Worm (Caenorhabditis elegans) whole organism, L2 larva: Measurements from ENCODE around the gene agt-2.

Experiments
- C34F6.9 ChIP-seq: fragments of 150-350 bp; optimal IDR thresholded peaks from 2 replicates; lab custom pipeline; 2014; ENCODE audit warnings: missing biosample characterization, missing genetic modification characterization
- F13H6.1 ChIP-seq: sonication (generic microtip); optimal IDR thresholded peaks from 2 replicates; lab custom pipeline; 2016; ENCODE audit warnings: missing genetic modification characterization, missing compliant biosample characterization
- Y55F3AM.14 ChIP-seq: fragments of 200-800 bp; sonication (Bioruptor generic); optimal IDR thresholded peaks from 2 replicates; lab custom pipeline; 2018; ENCODE audit warnings: mild to moderate bottlenecking, missing genetic modification characterization, missing compliant biosample characterization
- ZK546.5 ChIP-seq: sonication (generic microtip); optimal IDR thresholded peaks from 2 replicates; lab custom pipeline; 2017; ENCODE audit warnings: missing biosample characterization, missing genetic modification characterization
- alr-1 ChIP-seq: fragments of 150-350 bp; optimal IDR thresholded peaks from 2 replicates; lab custom pipeline; 2014; ENCODE audit warnings: missing biosample characterization, missing genetic modification characterization
- aly-2 ChIP-seq: fragments of 150-350 bp; optimal IDR thresholded peaks from 2 replicates; lab custom pipeline; 2014; ENCODE audit warnings: missing biosample characterization, missing genetic modification characterization
- ama-1 ChIP-seq: fragments of 150-350 bp; optimal IDR thresholded peaks from 2 replicates; lab custom pipeline; 2018; ENCODE audit warnings: inconsistent platforms
- blmp-1 ChIP-seq: sonication (generic microtip); optimal IDR thresholded peaks from 2 replicates; lab custom pipeline; 2017; ENCODE audit warnings: missing genetic modification characterization, mild to moderate bottlenecking, missing compliant biosample characterization, antibody characterized with exemption, moderate library complexity; ENCODE audit not compliant: insufficient read depth
- ceh-16 ChIP-seq: fragments of 150-350 bp; optimal IDR thresholded peaks from 2 replicates; lab custom pipeline; 2014; ENCODE audit warnings: missing biosample characterization, missing genetic modification characterization
- ceh-82 ChIP-seq: fragments of 150-350 bp; optimal IDR thresholded peaks from 2 replicates; lab custom pipeline; 2014; ENCODE audit warnings: missing biosample characterization, missing genetic modification characterization
- crh-2 ChIP-seq: sonication (generic microtip); optimal IDR thresholded peaks from 2 replicates; lab custom pipeline; 2017; ENCODE audit warnings: missing biosample characterization, missing genetic modification characterization
- dmd-4 ChIP-seq: sonication (generic microtip); optimal IDR thresholded peaks from 2 replicates; lab custom pipeline; 2017; ENCODE audit warnings: missing biosample characterization, missing genetic modification characterization
- egl-27 ChIP-seq: sonication (generic microtip); optimal IDR thresholded peaks from 3 replicates; lab custom pipeline; 2017; ENCODE audit warnings: missing biosample characterization, missing genetic modification reagents, missing genetic modification characterization
- elt-3 ChIP-seq: sonication (generic microtip); optimal IDR thresholded peaks from 2 replicates; lab custom pipeline; 2017; ENCODE audit warnings: missing biosample characterization, missing genetic modification characterization
- fos-1 ChIP-seq: fragments of 150-350 bp; optimal IDR thresholded peaks from 2 replicates; lab custom pipeline; 2014; ENCODE audit warnings: missing biosample characterization, missing genetic modification characterization
- gmeb-1 ChIP-seq: fragments of 150-350 bp; optimal IDR thresholded peaks from 2 replicates; lab custom pipeline; 2014; ENCODE audit warnings: missing biosample characterization, missing genetic modification characterization
- lin-11 ChIP-seq: fragments of 150-350 bp; sonication (generic microtip); optimal IDR thresholded peaks from 2 replicates; lab custom pipeline; 2014; ENCODE audit warnings: missing biosample characterization, missing genetic modification characterization, inconsistent platforms, mixed read lengths
- lin-13 ChIP-seq: fragments of 150-350 bp; optimal IDR thresholded peaks from 2 replicates; lab custom pipeline; 2014; ENCODE audit warnings: missing biosample characterization, missing genetic modification reagents, missing genetic modification characterization
- lsy-2 ChIP-seq, 2 experiments: fragments of 150-350 bp in 1 of 2; sonication (generic microtip) in 1 of 2; optimal IDR thresholded peaks; 2 replicates each; lab custom pipeline; 2014 to 2017; ENCODE audit warnings: missing biosample characterization in 2 of 2, missing genetic modification characterization in 2 of 2
- mab-5 ChIP-seq: fragments of 150-350 bp; optimal IDR thresholded peaks from 2 replicates; lab custom pipeline; 2014; ENCODE audit warnings: missing biosample characterization, missing genetic modification characterization
- mbf-1 ChIP-seq: sonication (generic microtip); optimal IDR thresholded peaks from 2 replicates; lab custom pipeline; 2017; ENCODE audit warnings: missing biosample characterization, missing genetic modification characterization
- mdl-1 ChIP-seq, 2 experiments: fragments of 150-350 bp in 1 of 2; sonication (generic microtip) in 1 of 2; optimal IDR thresholded peaks; 2 replicates each; lab custom pipeline; 2017; ENCODE audit warnings: missing biosample characterization in 2 of 2, missing genetic modification characterization in 2 of 2
- nhr-10 ChIP-seq: sonication (generic microtip); optimal IDR thresholded peaks from 2 replicates; lab custom pipeline; 2017; ENCODE audit warnings: missing biosample characterization, missing genetic modification characterization
- nhr-129 ChIP-seq: fragments of 150-350 bp; optimal IDR thresholded peaks from 2 replicates; lab custom pipeline; 2014; ENCODE audit warnings: missing biosample characterization, missing genetic modification characterization
- nhr-21 ChIP-seq: fragments of 150-350 bp; optimal IDR thresholded peaks from 2 replicates; lab custom pipeline; 2014; ENCODE audit warnings: missing biosample characterization, missing genetic modification characterization
- nhr-25 ChIP-seq: fragments of 150-350 bp; sonication (generic microtip); optimal IDR thresholded peaks from 3 replicates; lab custom pipeline; 2014; ENCODE audit warnings: missing biosample characterization, missing genetic modification characterization
- nhr-6 ChIP-seq: fragments of 150-350 bp; optimal IDR thresholded peaks from 2 replicates; lab custom pipeline; 2014; ENCODE audit warnings: missing biosample characterization, missing genetic modification characterization
- nhr-77 ChIP-seq: fragments of 150-350 bp; optimal IDR thresholded peaks from 2 replicates; lab custom pipeline; 2014; ENCODE audit warnings: missing biosample characterization, missing genetic modification characterization
- peb-1 ChIP-seq: fragments of 150-350 bp; optimal IDR thresholded peaks from 2 replicates; lab custom pipeline; 2014; ENCODE audit warnings: missing biosample characterization, missing genetic modification characterization
- sem-4 ChIP-seq: fragments of 150-350 bp; optimal IDR thresholded peaks from 2 replicates; lab custom pipeline; 2014; ENCODE audit warnings: missing biosample characterization, missing genetic modification reagents, missing genetic modification characterization
- sma-3 ChIP-seq: sonication (generic microtip); optimal IDR thresholded peaks from 2 replicates; lab custom pipeline; 2016; ENCODE audit warnings: missing genetic modification reagents, missing genetic modification characterization, missing compliant biosample characterization
- sma-9 ChIP-seq, 2 experiments: fragments of 150-350 bp in 1 of 2; sonication (generic microtip) in 1 of 2; optimal IDR thresholded peaks; 2 replicates each; lab custom pipeline; 2014 to 2016; ENCODE audit warnings: missing genetic modification characterization in 2 of 2, mild to moderate bottlenecking in 1 of 2, missing biosample characterization in 1 of 2, missing compliant biosample characterization in 1 of 2, missing genetic modification reagents in 1 of 2, moderate library complexity in 1 of 2
- snpc-4 ChIP-seq: fragments of 150-350 bp; optimal IDR thresholded peaks from 2 replicates; lab custom pipeline; 2014; ENCODE audit warnings: missing biosample characterization, missing genetic modification characterization
- unc-55 ChIP-seq: fragments of 150-350 bp; sonication (generic microtip); optimal IDR thresholded peaks from 3 replicates; lab custom pipeline; 2014; ENCODE audit warnings: missing biosample characterization, missing genetic modification reagents, missing genetic modification characterization
- unc-62 ChIP-seq: fragments of 150-350 bp; optimal IDR thresholded peaks from 2 replicates; lab custom pipeline; 2014; ENCODE audit warnings: missing biosample characterization, missing genetic modification reagents, missing genetic modification characterization
- zag-1 ChIP-seq: fragments of 150-350 bp; optimal IDR thresholded peaks from 2 replicates; lab custom pipeline; 2014; ENCODE audit warnings: missing biosample characterization, missing genetic modification characterization
- ztf-1 ChIP-seq: fragments of 200-800 bp; sonication (Bioruptor generic); conservative IDR thresholded peaks from 2 replicates; pipeline ENCODE4 v1.3.6; 2022; ENCODE audit warnings: missing genetic modification characterization, missing compliant biosample characterization
- ztf-11 ChIP-seq: sonication (generic microtip); optimal IDR thresholded peaks from 2 replicates; lab custom pipeline; 2017; ENCODE audit warnings: missing biosample characterization, missing genetic modification characterization
- ztf-4 ChIP-seq: fragments of 150-350 bp; optimal IDR thresholded peaks from 2 replicates; lab custom pipeline; 2014; ENCODE audit warnings: missing biosample characterization, missing genetic modification characterization

The agt-2 gene

ce11 chrII:5332345-5333124 is 41.1 kb downstream of the agt-2 start:
- TF ChIP-seq alr-1 (tag; lab: Kevin White, UChicago) (no peak), mdl-1 (tag; optimal IDR thresholded peaks at IDR 0.05; lab: Kevin White, UChicago) (no peak), ceh-16 (tag; lab: Kevin White, UChicago) (no peak), nhr-10 (tag; lab: Kevin White, UChicago) (no peak), F13H6.1 (tag; lab: Kevin White, UChicago) (no peak), ztf-4 (tag; lab: Kevin White, UChicago) (no peak), gmeb-1 (tag; lab: Kevin White, UChicago) (no peak), ztf-1 (GFP tag; lab: Robert Waterston, UW) (no peak), fos-1 (tag; lab: Kevin White, UChicago) (peak; percentile 37), nhr-129 (tag; lab: Kevin White, UChicago) (no peak), sem-4 (no peak), nhr-6 (no peak), nhr-21 (tag; lab: Kevin White, UChicago) (peak; percentile 15), sma-9 (GFP tag; optimal IDR thresholded peaks at IDR 0.05; lab: Kevin White, UChicago) (peak; percentile 53), sma-9 (tag; optimal IDR thresholded peaks at IDR 0.05; lab: Kevin White, UChicago) (no peak)

- no peak for TF ChIP-seq ztf-1 (GFP tag; lab: Robert Waterston, UW)
- peak; percentile 43 for TF ChIP-seq F13H6.1 (tag; lab: Kevin White, UChicago)
- no peak for TF ChIP-seq unc-62
- no peak for TF ChIP-seq sem-4
- TF ChIP-seq nhr-25 (tag; lab: Kevin White, UChicago), result no peak
- TF ChIP-seq lin-13 (GFP tag; lab: Kevin White, UChicago), result no peak
- TF ChIP-seq ama-1 (lab: Kevin White, UChicago), result peak; percentile 2
- no peak for TF ChIP-seq nhr-10 (tag; lab: Kevin White, UChicago)
- no peak for TF ChIP-seq nhr-21 (tag; lab: Kevin White, UChicago)
- TF ChIP-seq nhr-77 (tag; lab: Kevin White, UChicago), result no peak
- peak; percentile 13 for TF ChIP-seq sma-9 (GFP tag; optimal IDR thresholded peaks at IDR 0.05; lab: Kevin White, UChicago)
- TF ChIP-seq sma-9 (tag; optimal IDR thresholded peaks at IDR 0.05; lab: Kevin White, UChicago), result no peak
- no peak for TF ChIP-seq gmeb-1 (tag; lab: Kevin White, UChicago)
- no peak for TF ChIP-seq ceh-82 (tag; lab: Kevin White, UChicago)
- no peak for TF ChIP-seq dmd-4 (tag; lab: Kevin White, UChicago)
- TF ChIP-seq ztf-11, result no peak
- TF ChIP-seq peb-1 (tag; lab: Kevin White, UChicago), result no peak
- peak; percentile 11 for TF ChIP-seq nhr-129 (tag; lab: Kevin White, UChicago)
- no peak for TF ChIP-seq unc-55 (GFP tag; lab: Kevin White, UChicago)
- peak; percentile 5 for TF ChIP-seq sma-3 (GFP tag; lab: Kevin White, UChicago)
- no peak for TF ChIP-seq ceh-16 (tag; lab: Kevin White, UChicago)
- TF ChIP-seq lin-11, result no peak
- TF ChIP-seq fos-1 (tag; lab: Kevin White, UChicago), result peak; percentile 58
- TF ChIP-seq Y55F3AM.14 (GFP tag; lab: Kevin White, UChicago), result no peak
- TF ChIP-seq, all 48 proteins: peak for 6
Measured at ce11 chrII:5331677-5332303, 41.8 kb downstream of the agt-2 start.

DNA sequence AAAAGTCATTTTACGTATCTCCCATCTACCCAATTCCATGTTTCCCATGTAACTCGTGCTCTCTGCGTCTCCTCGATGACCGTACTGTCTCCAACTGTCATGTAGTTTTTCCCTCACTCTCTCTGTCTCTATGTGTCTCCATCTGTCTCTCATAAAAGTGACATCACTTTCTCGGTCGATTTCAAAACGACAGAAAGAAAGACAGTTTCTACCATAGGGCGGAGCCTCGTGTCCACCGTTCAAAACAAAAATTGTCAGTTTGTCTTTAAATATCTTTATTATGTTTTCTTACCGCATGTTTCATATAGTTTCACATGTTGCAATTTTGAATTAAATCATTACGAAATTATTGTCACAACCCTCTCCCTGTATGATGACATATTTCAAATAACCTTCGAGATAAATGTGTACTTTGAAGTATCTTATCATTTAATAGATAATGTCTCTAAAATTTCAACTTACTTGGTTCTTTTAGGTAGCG is 43.4 kb downstream of the agt-2 start:
- TF ChIP-seq ztf-4 (tag; lab: Kevin White, UChicago), result peak; percentile 79
- TF ChIP-seq blmp-1 (tag; lab: Kevin White, UChicago), result peak; percentile 69
- TF ChIP-seq ztf-11, result no peak
- TF ChIP-seq unc-62, result peak; percentile 85
- TF ChIP-seq sma-3 (GFP tag; lab: Kevin White, UChicago), result peak; percentile 95
- TF ChIP-seq zag-1, result no peak
- peak; percentile 94 for TF ChIP-seq fos-1 (tag; lab: Kevin White, UChicago)
- TF ChIP-seq crh-2 (tag; lab: Kevin White, UChicago), result peak; percentile 87
- TF ChIP-seq lsy-2 (tag; optimal IDR thresholded peaks at IDR 0.05; lab: Kevin White, UChicago), result peak; percentile 12 to 87
- TF ChIP-seq sma-9 (GFP tag; optimal IDR thresholded peaks at IDR 0.05; lab: Kevin White, UChicago), result peak; percentile 98
- peak; percentile 82 for TF ChIP-seq sma-9 (tag; optimal IDR thresholded peaks at IDR 0.05; lab: Kevin White, UChicago)
- no peak for TF ChIP-seq aly-2
- peak; percentile 83 for TF ChIP-seq sem-4
- peak; percentile 89 for TF ChIP-seq egl-27 (tag; lab: Kevin White, UChicago)
- TF ChIP-seq nhr-21 (tag; lab: Kevin White, UChicago), result peak; percentile 92
- TF ChIP-seq dmd-4 (tag; lab: Kevin White, UChicago), result no peak
- peak; percentile 67 for TF ChIP-seq lin-13 (GFP tag; lab: Kevin White, UChicago)
- TF ChIP-seq ZK546.5 (tag; lab: Kevin White, UChicago), result no peak
- peak; percentile 85 for TF ChIP-seq C34F6.9 (tag; lab: Kevin White, UChicago)
- peak; percentile 90 for TF ChIP-seq nhr-129 (tag; lab: Kevin White, UChicago)
- TF ChIP-seq gmeb-1 (tag; lab: Kevin White, UChicago), result peak; percentile 67
- TF ChIP-seq peb-1 (tag; lab: Kevin White, UChicago), result no peak
- no peak for TF ChIP-seq elt-3 (tag; lab: Kevin White, UChicago)
- TF ChIP-seq unc-55 (GFP tag; lab: Kevin White, UChicago), result peak; percentile 84
- no peak for TF ChIP-seq alr-1 (tag; lab: Kevin White, UChicago)
- TF ChIP-seq nhr-25 (tag; lab: Kevin White, UChicago), result peak; percentile 93
- peak; percentile 92 for TF ChIP-seq F13H6.1 (tag; lab: Kevin White, UChicago)
- no peak for TF ChIP-seq nhr-10 (tag; lab: Kevin White, UChicago)
- TF ChIP-seq ama-1 (lab: Kevin White, UChicago), result peak; percentile 48
- TF ChIP-seq mdl-1 (tag; optimal IDR thresholded peaks at IDR 0.05; lab: Kevin White, UChicago), result peak; percentile 64 to 71
- no peak for TF ChIP-seq ztf-1 (GFP tag; lab: Robert Waterston, UW)
- TF ChIP-seq nhr-77 (tag; lab: Kevin White, UChicago), result peak; percentile 44
- TF ChIP-seq nhr-6, result peak; percentile 94
- TF ChIP-seq Y55F3AM.14 (GFP tag; lab: Kevin White, UChicago), result peak; percentile 77
- TF ChIP-seq mab-5 (tag; lab: Kevin White, UChicago), result peak; percentile 39
- no peak for TF ChIP-seq mbf-1
- TF ChIP-seq snpc-4 (tag; lab: Kevin White, UChicago), result peak; percentile 4
